Worm (Caenorhabditis elegans) whole organism, L1 larva: ENCODE measurements around the gene F20C5.11.

Experiments used
- ama-1 ChIP-seq: fragments of 150-350 bp; optimal IDR thresholded peaks from 2 replicates; lab custom pipeline; 2014
- ces-1 ChIP-seq: fragments of 150-350 bp; optimal IDR thresholded peaks from 2 replicates; lab custom pipeline; 2014; ENCODE audit warnings: missing biosample characterization, missing genetic modification reagents, missing genetic modification characterization
- fos-1 ChIP-seq: fragments of 150-350 bp; optimal IDR thresholded peaks from 2 replicates; lab custom pipeline; 2014; ENCODE audit warnings: missing biosample characterization, missing genetic modification characterization
- irx-1 ChIP-seq: sonication (generic microtip); optimal IDR thresholded peaks from 2 replicates; lab custom pipeline; 2016; ENCODE audit warnings: missing genetic modification characterization, missing compliant biosample characterization
- jun-1 ChIP-seq: fragments of 150-350 bp; optimal IDR thresholded peaks from 2 replicates; lab custom pipeline; 2014; ENCODE audit warnings: missing biosample characterization, missing genetic modification reagents, missing genetic modification characterization
- lin-14 ChIP-seq: fragments of 200-800 bp; sonication (Bioruptor generic); optimal IDR thresholded peaks from 2 replicates; lab custom pipeline; 2018; ENCODE audit warnings: mild to moderate bottlenecking, missing genetic modification characterization, moderate library complexity, missing compliant biosample characterization
- mdl-1 ChIP-seq, 2 experiments: fragments of 150-350 bp; optimal IDR thresholded peaks; 2 replicates each; lab custom pipeline; 2014 to 2017; ENCODE audit warnings: missing biosample characterization in 2 of 2, missing genetic modification characterization in 2 of 2, inconsistent platforms in 1 of 2
- nhr-76 ChIP-seq: sonication (generic microtip); optimal IDR thresholded peaks from 2 replicates; lab custom pipeline; 2017; ENCODE audit warnings: missing biosample characterization, missing genetic modification characterization
- nhr-85 ChIP-seq: sonication (generic microtip); peaks from one replicate; lab custom pipeline; 2016; ENCODE audit warnings: missing genetic modification characterization, inconsistent platforms, missing compliant biosample characterization
- pax-3 ChIP-seq: fragments of 200-800 bp; sonication (Bioruptor generic); optimal IDR thresholded peaks from 2 replicates; lab custom pipeline; 2018; ENCODE audit warnings: mild to moderate bottlenecking, missing genetic modification characterization, moderate library complexity, missing compliant biosample characterization
- pqm-1 ChIP-seq: sonication (generic microtip); optimal IDR thresholded peaks from 3 replicates; lab custom pipeline; 2017; ENCODE audit warnings: missing biosample characterization, missing genetic modification characterization
- snpc-4 ChIP-seq: fragments of 150-350 bp; optimal IDR thresholded peaks from 2 replicates; lab custom pipeline; 2014; ENCODE audit warnings: missing biosample characterization, missing genetic modification characterization
- sup-37 ChIP-seq: fragments of 200-800 bp; sonication (Bioruptor generic); optimal IDR thresholded peaks from 2 replicates; lab custom pipeline; 2018; ENCODE audit warnings: mild to moderate bottlenecking, missing genetic modification characterization, missing compliant biosample characterization
- tbx-2 ChIP-seq: sonication (generic microtip); optimal IDR thresholded peaks from 2 replicates; lab custom pipeline; 2016; ENCODE audit warnings: missing genetic modification characterization, missing compliant biosample characterization

ce11 chrIV:8786654-8787053 lies 24.9 kb upstream of the F20C5.11 start, which contains the start of gene C33D9.8:
- TF ChIP-seq ces-1 (GFP tag; lab: Kevin White, UChicago) (no peak), ama-1 (lab: Kevin White, UChicago) (no peak), jun-1 (tag; lab: Kevin White, UChicago) (no peak), snpc-4 (tag; lab: Kevin White, UChicago) (no peak), pax-3 (tag; lab: Kevin White, UChicago) (no peak), nhr-76 (tag; lab: Kevin White, UChicago) (no peak), sup-37 (no peak), pqm-1 (tag; lab: Kevin White, UChicago) (no peak), nhr-85 (tag; lab: Kevin White, UChicago) (no peak), mdl-1 (tag; optimal IDR thresholded peaks at IDR 0.05; lab: Kevin White, UChicago) (no peak), lin-14 (GFP tag; lab: Kevin White, UChicago) (no peak), irx-1 (tag; lab: Kevin White, UChicago) (no peak), tbx-2 (tag; lab: Kevin White, UChicago) (no peak), fos-1 (tag; lab: Kevin White, UChicago) (no peak)
